Worm (Caenorhabditis elegans): ENCODE data around the gene K02F3.9.

DNA sequence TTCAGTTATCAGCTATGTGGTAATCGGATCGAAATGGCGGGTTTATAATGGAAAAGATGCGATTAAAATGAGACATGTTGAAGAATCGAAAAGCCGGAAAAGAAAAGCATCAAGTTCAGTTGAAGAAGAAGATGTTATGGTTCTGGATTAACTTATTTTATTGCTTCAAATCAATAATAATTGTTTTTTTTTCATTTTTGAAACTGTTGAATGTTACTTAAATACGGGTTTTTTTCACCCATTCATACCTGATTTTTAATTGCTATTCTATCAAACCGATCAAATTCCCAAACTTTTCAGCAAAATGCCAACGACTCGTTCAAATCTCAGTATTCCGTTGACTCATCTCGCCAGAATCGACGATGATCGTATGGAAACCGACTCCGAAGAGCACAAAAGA is 18.7 kb upstream of the K02F3.9 start, which contains the start of gene exos-4.2:
- no peak for TF ChIP-seq blmp-1 (tag; optimal IDR thresholded peaks at IDR 0.05)
- no peak for TF ChIP-seq jun-1 (tag; optimal IDR thresholded peaks at IDR 0.05)
- no peak for TF ChIP-seq ztf-4 (tag; optimal IDR thresholded peaks at IDR 0.05)
- TF ChIP-seq ceh-82 (tag; optimal IDR thresholded peaks at IDR 0.05), result no peak
- TF ChIP-seq ama-1 (optimal IDR thresholded peaks at IDR 0.05), result no peak
- TF ChIP-seq dpl-1 (GFP tag; optimal IDR thresholded peaks at IDR 0.05), result no peak
- TF ChIP-seq unc-62 (GFP tag; optimal IDR thresholded peaks at IDR 0.05), result no peak
- TF ChIP-seq aha-1 (tag; optimal IDR thresholded peaks at IDR 0.05), result no peak
- TF ChIP-seq nhr-11 (tag; optimal IDR thresholded peaks at IDR 0.05), result no peak
- no peak for TF ChIP-seq nhr-77 (tag; optimal IDR thresholded peaks at IDR 0.05)
